Worm (Caenorhabditis elegans) whole organism, young adult: ENCODE results near the gene flp-14.

ENCODE experiments used
- B0035.1 ChIP-seq: sonication (generic microtip); optimal IDR thresholded peaks from 2 replicates; lab custom pipeline; 2016; ENCODE audit warnings: missing genetic modification characterization, mild to moderate bottlenecking, missing compliant biosample characterization, missing genotype, missing genetic modification reagents
- B0261.1 ChIP-seq: sonication (generic microtip); optimal IDR thresholded peaks from 2 replicates; lab custom pipeline; 2016; ENCODE audit warnings: mild to moderate bottlenecking, missing genetic modification characterization, moderate library complexity, missing compliant biosample characterization
- D2030.7 ChIP-seq: fragments of 200-800 bp; sonication (Bioruptor generic); IDR thresholded peaks from 2 replicates; pipeline ENCODE4 v1.3.6; 2022; ENCODE audit warnings: missing genetic modification reagents, missing genetic modification characterization, missing compliant biosample characterization
- F49E8.2 ChIP-seq: sonication (generic microtip); optimal IDR thresholded peaks from 3 replicates; lab custom pipeline; 2017; ENCODE audit warnings: missing genetic modification characterization, mild to moderate bottlenecking, missing compliant biosample characterization, antibody characterized with exemption, moderate library complexity; ENCODE audit not compliant: insufficient read depth
- F52B5.7 ChIP-seq: sonication (generic microtip); optimal IDR thresholded peaks from 2 replicates; lab custom pipeline; 2016; ENCODE audit warnings: mild to moderate bottlenecking, missing genetic modification characterization, missing compliant biosample characterization
- F57C9.4 ChIP-seq: sonication (generic microtip); optimal IDR thresholded peaks from 2 replicates; lab custom pipeline; 2017; ENCODE audit warnings: mild to moderate bottlenecking, missing genetic modification characterization, missing compliant biosample characterization
- T26A5.8 ChIP-seq: sonication (generic microtip); optimal IDR thresholded peaks from 2 replicates; lab custom pipeline; 2016; ENCODE audit warnings: missing genetic modification characterization, missing compliant biosample characterization
- Y53F4B.3 ChIP-seq: fragments of 200-800 bp; sonication (Bioruptor generic); IDR thresholded peaks from 2 replicates; pipeline ENCODE4 v1.3.6; 2022; ENCODE audit warnings: missing genetic modification reagents, missing genetic modification characterization, missing compliant biosample characterization
- Y53G8AR.9 ChIP-seq: fragments of 200-800 bp; sonication (Bioruptor generic); conservative IDR thresholded peaks from 2 replicates; pipeline ENCODE4 v1.3.6; 2022; ENCODE audit warnings: missing genetic modification reagents, missing genetic modification characterization, missing compliant biosample characterization
- Y67H2A.10 ChIP-seq: fragments of 200-800 bp; sonication (Bioruptor generic); conservative IDR thresholded peaks from 2 replicates; pipeline ENCODE4 v1.3.6; 2022; ENCODE audit warnings: missing genetic modification reagents, missing genetic modification characterization, missing compliant biosample characterization
- Y95B8A.8 ChIP-seq: fragments of 200-800 bp; sonication (Bioruptor generic); IDR thresholded peaks from 2 replicates; pipeline ENCODE4 v1.3.6; 2022; ENCODE audit warnings: missing genetic modification reagents, missing genetic modification characterization, missing compliant biosample characterization
- akir-1 ChIP-seq: fragments of 200-800 bp; sonication (Bioruptor generic); optimal IDR thresholded peaks from 2 replicates; lab custom pipeline; 2018; ENCODE audit warnings: mild to moderate bottlenecking, missing genetic modification characterization, moderate library complexity, missing compliant biosample characterization
- ama-1 ChIP-seq, 3 experiments: fragments of 150-350 bp in 1 of 3; sonication (generic microtip) in 2 of 3; optimal IDR thresholded peaks; 2 replicates each; lab custom pipeline; 2014 to 2018; ENCODE audit warnings: missing biosample characterization in 2 of 3, missing genetic modification characterization in 2 of 3, missing genetic modification reagents in 2 of 3
- aptf-2 ChIP-seq: fragments of 200-800 bp; sonication (Bioruptor generic); conservative IDR thresholded peaks from 2 replicates; pipeline ENCODE4 v1.3.6; 2022; ENCODE audit warnings: missing genetic modification reagents, missing genetic modification characterization, missing compliant biosample characterization
- atf-7 ChIP-seq: sonication (generic microtip); optimal IDR thresholded peaks from 2 replicates; lab custom pipeline; 2017; ENCODE audit warnings: mild to moderate bottlenecking, missing genetic modification characterization, missing compliant biosample characterization
- attf-5 ChIP-seq: fragments of 200-800 bp; sonication (Bioruptor generic); optimal IDR thresholded peaks from 2 replicates; lab custom pipeline; 2018; ENCODE audit warnings: mild to moderate bottlenecking, missing genetic modification characterization, missing compliant biosample characterization
- attf-6 ChIP-seq: fragments of 200-800 bp; sonication (Bioruptor generic); IDR thresholded peaks from 2 replicates; pipeline ENCODE4 v1.3.6; 2022; ENCODE audit warnings: missing genetic modification reagents, missing genetic modification characterization, missing compliant biosample characterization
- bed-1 ChIP-seq: fragments of 200-800 bp; sonication (Bioruptor generic); IDR thresholded peaks from 2 replicates; pipeline ENCODE4 v1.3.6; 2022; ENCODE audit warnings: missing genetic modification reagents, missing genetic modification characterization, missing compliant biosample characterization
- cebp-1 ChIP-seq, 2 experiments: fragments of 200-800 bp in 1 of 2; sonication (Bioruptor generic) in 1 of 2; sonication (generic microtip) in 1 of 2; IDR thresholded peaks in 1 of 2; optimal IDR thresholded peaks in 1 of 2; 2 replicates each; pipeline versions ENCODE4 v1.3.6 to Lab custom; 2017 to 2022; ENCODE audit warnings: missing compliant biosample characterization in 2 of 2, missing genetic modification characterization in 2 of 2, mild to moderate bottlenecking in 1 of 2, missing genetic modification reagents in 1 of 2, moderate library complexity in 1 of 2
- ceh-100 ChIP-seq: fragments of 200-800 bp; sonication (Bioruptor generic); IDR thresholded peaks from 2 replicates; pipeline ENCODE4 v1.3.6; 2022; ENCODE audit warnings: missing genetic modification reagents, missing genetic modification characterization, missing compliant biosample characterization
- ceh-27 ChIP-seq: fragments of 200-800 bp; sonication (Bioruptor generic); optimal IDR thresholded peaks from 2 replicates; lab custom pipeline; 2018; ENCODE audit warnings: mild to moderate bottlenecking, missing genetic modification characterization, moderate library complexity, missing compliant biosample characterization
- ceh-79 ChIP-seq: sonication (generic microtip); optimal IDR thresholded peaks from 2 replicates; lab custom pipeline; 2017; ENCODE audit warnings: mild to moderate bottlenecking, missing genetic modification characterization, missing compliant biosample characterization
- ceh-91 ChIP-seq: fragments of 200-800 bp; sonication (Bioruptor generic); IDR thresholded peaks from 2 replicates; pipeline ENCODE4 v1.3.6; 2022; ENCODE audit warnings: missing genetic modification reagents, missing genetic modification characterization, missing compliant biosample characterization
- dox-1 ChIP-seq: fragments of 200-800 bp; sonication (Bioruptor generic); IDR thresholded peaks from 2 replicates; pipeline ENCODE4 v1.3.6; 2022; ENCODE audit warnings: missing genetic modification reagents, missing genetic modification characterization, missing compliant biosample characterization
- egl-18 ChIP-seq: fragments of 200-800 bp; sonication (Bioruptor generic); IDR thresholded peaks from 2 replicates; pipeline ENCODE4 v1.3.6; 2022; ENCODE audit warnings: missing genetic modification reagents, missing genetic modification characterization, missing compliant biosample characterization
- him-1 ChIP-seq: sonication (generic microtip); optimal IDR thresholded peaks from 2 replicates; lab custom pipeline; 2016; ENCODE audit warnings: missing genotype, missing genetic modification reagents, missing genetic modification characterization, missing compliant biosample characterization
- hsf-1 ChIP-seq: fragments of 200-800 bp; sonication (Bioruptor generic); IDR thresholded peaks from 2 replicates; pipeline ENCODE4 v1.3.6; 2022; ENCODE audit warnings: missing genetic modification reagents, missing genetic modification characterization, missing compliant biosample characterization
- lin-35 ChIP-seq, 3 experiments: fragments of 150-350 bp in 2 of 3; sonication (generic microtip) in 1 of 3; optimal IDR thresholded peaks; 2 replicates each; lab custom pipeline; 2014 to 2018; ENCODE audit warnings: missing biosample characterization in 3 of 3, missing genetic modification characterization in 3 of 3, missing genetic modification reagents in 3 of 3
- lin-40 ChIP-seq: sonication (generic microtip); optimal IDR thresholded peaks from 2 replicates; lab custom pipeline; 2016; ENCODE audit warnings: missing genetic modification characterization, mild to moderate bottlenecking, missing compliant biosample characterization, missing genotype, missing genetic modification reagents
- lsl-1 ChIP-seq: fragments of 200-800 bp; sonication (Bioruptor generic); optimal IDR thresholded peaks from 2 replicates; lab custom pipeline; 2018; ENCODE audit warnings: mild to moderate bottlenecking, missing genetic modification characterization, moderate library complexity, missing compliant biosample characterization
- mel-28 ChIP-seq: sonication (generic microtip); optimal IDR thresholded peaks from 2 replicates; lab custom pipeline; 2016; ENCODE audit warnings: borderline replicate concordance, mild to moderate bottlenecking, missing genetic modification characterization, missing compliant biosample characterization
- mxl-1 ChIP-seq: sonication (generic microtip); optimal IDR thresholded peaks from 2 replicates; lab custom pipeline; 2016; ENCODE audit warnings: missing genetic modification characterization, missing compliant biosample characterization
- nfya-1 ChIP-seq: sonication (generic microtip); optimal IDR thresholded peaks from 2 replicates; lab custom pipeline; 2017; ENCODE audit warnings: antibody characterized with exemption, missing compliant biosample characterization, missing genetic modification characterization, borderline replicate concordance; ENCODE audit not compliant: insufficient read depth
- nhr-179 ChIP-seq: sonication (generic microtip); optimal IDR thresholded peaks from 2 replicates; lab custom pipeline; 2016; ENCODE audit warnings: mild to moderate bottlenecking, missing genetic modification characterization, missing compliant biosample characterization
- nhr-27 ChIP-seq: fragments of 200-800 bp; sonication (Bioruptor generic); optimal IDR thresholded peaks from 2 replicates; lab custom pipeline; 2018; ENCODE audit warnings: mild to moderate bottlenecking, missing genetic modification characterization, moderate library complexity, missing compliant biosample characterization
- nhr-90 ChIP-seq: sonication (generic microtip); optimal IDR thresholded peaks from 2 replicates; lab custom pipeline; 2016; ENCODE audit warnings: missing genotype, mild to moderate bottlenecking, missing genetic modification characterization, missing compliant biosample characterization
- pbrm-1 ChIP-seq: fragments of 200-800 bp; sonication (Bioruptor generic); IDR thresholded peaks from 2 replicates; pipeline ENCODE4 v1.3.6; 2022; ENCODE audit warnings: missing genetic modification reagents, missing genetic modification characterization, missing compliant biosample characterization
- sdz-38 ChIP-seq: sonication (generic microtip); optimal IDR thresholded peaks from 2 replicates; lab custom pipeline; 2016; ENCODE audit warnings: missing genotype, missing genetic modification characterization, missing compliant biosample characterization
- snpc-3.4 ChIP-seq: sonication (generic microtip); optimal IDR thresholded peaks from 2 replicates; lab custom pipeline; 2017; ENCODE audit warnings: missing genetic modification characterization, mild to moderate bottlenecking, missing compliant biosample characterization, antibody characterized with exemption, moderate library complexity, missing genotype, missing genetic modification reagents
- tbp1 ChIP-seq: fragments of 200-800 bp; sonication (Bioruptor generic); optimal IDR thresholded peaks from 2 replicates; lab custom pipeline; 2018; ENCODE audit warnings: mild to moderate bottlenecking, missing genetic modification characterization, missing compliant biosample characterization
- xnd-1 ChIP-seq: sonication (generic microtip); optimal IDR thresholded peaks from 2 replicates; lab custom pipeline; 2016; ENCODE audit warnings: missing genotype, missing genetic modification reagents, missing genetic modification characterization, missing compliant biosample characterization
- zfh-2 ChIP-seq: fragments of 200-800 bp; sonication (Bioruptor generic); conservative IDR thresholded peaks from 2 replicates; pipeline ENCODE4 v1.3.6; 2022; ENCODE audit warnings: missing genetic modification reagents, missing genetic modification characterization, missing compliant biosample characterization
- ztf-18 ChIP-seq: sonication (generic microtip); optimal IDR thresholded peaks from 2 replicates; lab custom pipeline; 2016; ENCODE audit warnings: missing genotype, mild to moderate bottlenecking, missing genetic modification characterization, missing compliant biosample characterization
- ztf-22 ChIP-seq: fragments of 200-800 bp; sonication (Bioruptor generic); optimal IDR thresholded peaks from 2 replicates; lab custom pipeline; 2018; ENCODE audit warnings: mild to moderate bottlenecking, missing genetic modification characterization, moderate library complexity, missing compliant biosample characterization
- ztf-28 ChIP-seq: fragments of 200-800 bp; sonication (Bioruptor generic); IDR thresholded peaks from 2 replicates; pipeline ENCODE4 v1.3.6; 2022; ENCODE audit warnings: missing genetic modification reagents, missing genetic modification characterization, missing compliant biosample characterization
- ztf-3 ChIP-seq: fragments of 200-800 bp; sonication (Bioruptor generic); optimal IDR thresholded peaks from 2 replicates; lab custom pipeline; 2018; ENCODE audit warnings: mild to moderate bottlenecking, missing genetic modification characterization, missing compliant biosample characterization
- ztf-6 ChIP-seq: fragments of 200-800 bp; sonication (Bioruptor generic); IDR thresholded peaks from 2 replicates; pipeline ENCODE4 v1.3.6; 2022; ENCODE audit warnings: missing genetic modification reagents, missing genetic modification characterization, missing compliant biosample characterization

The flp-14 gene

ce11 chrIII:12906611-12907037 lies 3.7 kb upstream of the flp-14 start (continued):
- TF ChIP-seq xnd-1: peak; percentile 12
- no peak for TF ChIP-seq ztf-3 (GFP tag; lab: Kevin White, UChicago)
- TF ChIP-seq pbrm-1 (GFP tag; lab: Robert Waterston, UW): 0 out of 2 replicates have a peak, but pooled peaks have one; percentile 65
- TF ChIP-seq ceh-27 (GFP tag; lab: Kevin White, UChicago): no peak
- no peak for TF ChIP-seq mxl-1
- TF ChIP-seq Y53G8AR.9 (GFP tag; lab: Robert Waterston, UW): peak; percentile 77
- peak; percentile 83 for TF ChIP-seq F49E8.2 (tag; lab: Kevin White, UChicago)
- peak in 1 of 3 experiments; percentile 17 for TF ChIP-seq lin-35 (GFP tag; optimal IDR thresholded peaks at IDR 0.05; lab: Kevin White, UChicago)
- TF ChIP-seq ceh-91: 0 out of 2 replicates have a peak, but pooled peaks have one; percentile 9
- no peak for TF ChIP-seq nhr-27 (tag; lab: Kevin White, UChicago)
- TF ChIP-seq hsf-1 (GFP tag; lab: Robert Waterston, UW): peak; percentile 47; the same call in 1 of the 2 replicates
- TF ChIP-seq attf-6: peak; percentile 56
- TF ChIP-seq nhr-90 (tag; lab: Kevin White, UChicago): peak; percentile 55
- no peak for TF ChIP-seq mel-28 (tag; lab: Kevin White, UChicago)
- TF ChIP-seq ama-1 (optimal IDR thresholded peaks at IDR 0.05; lab: Kevin White, UChicago): peak; percentile 69
- peak; percentile 1 to 59 for TF ChIP-seq ama-1 (GFP tag; optimal IDR thresholded peaks at IDR 0.05; lab: Kevin White, UChicago)
- no peak for TF ChIP-seq Y67H2A.10 (GFP tag; lab: Robert Waterston, UW)
- no peak for TF ChIP-seq F57C9.4 (tag; lab: Kevin White, UChicago)
- peak; percentile 74 for TF ChIP-seq ceh-79 (tag; lab: Kevin White, UChicago)
- no peak for TF ChIP-seq T26A5.8 (tag; lab: Kevin White, UChicago)
- TF ChIP-seq zfh-2: no peak
- TF ChIP-seq aptf-2 (GFP tag; lab: Robert Waterston, UW): no peak
- peak; percentile 71 for TF ChIP-seq lin-40 (tag; lab: Kevin White, UChicago)
- TF ChIP-seq cebp-1 (GFP tag; IDR thresholded peaks at IDR 0.05; lab: Robert Waterston, UW): no peak
- TF ChIP-seq cebp-1 (tag; optimal IDR thresholded peaks at IDR 0.05; lab: Kevin White, UChicago): peak; percentile 51
- TF ChIP-seq B0261.1 (tag; lab: Kevin White, UChicago): no peak
- TF ChIP-seq tbp1 (GFP tag; lab: Kevin White, UChicago): no peak
- no peak for TF ChIP-seq Y53F4B.3 (GFP tag; lab: Robert Waterston, UW)
- no peak for TF ChIP-seq D2030.7 (GFP tag; lab: Robert Waterston, UW)
- no peak for TF ChIP-seq ztf-22 (GFP tag; lab: Kevin White, UChicago)
- TF ChIP-seq attf-5 (GFP tag; lab: Kevin White, UChicago): peak; percentile 7
- no peak for TF ChIP-seq him-1 (tag; lab: Kevin White, UChicago)
- no peak for TF ChIP-seq ztf-6 (GFP tag; lab: Robert Waterston, UW)
- TF ChIP-seq bed-1 (GFP tag; lab: Robert Waterston, UW): no peak
- peak; percentile 73 for TF ChIP-seq atf-7 (tag; lab: Kevin White, UChicago)
- peak; percentile 68 for TF ChIP-seq F52B5.7 (tag; lab: Kevin White, UChicago)
- peak; percentile 39 for TF ChIP-seq sdz-38
- TF ChIP-seq Y95B8A.8 (GFP tag; lab: Robert Waterston, UW): peak; percentile 79
- TF ChIP-seq nhr-179: no peak
- 0 out of 2 replicates have a peak, but pooled peaks have one; percentile 51 for TF ChIP-seq egl-18 (GFP tag; lab: Robert Waterston, UW)
- no peak for TF ChIP-seq akir-1 (GFP tag; lab: Kevin White, UChicago)
- TF ChIP-seq snpc-3.4 (tag; lab: Kevin White, UChicago): no peak
- no peak for TF ChIP-seq ceh-100 (GFP tag; lab: Robert Waterston, UW)
- no peak for TF ChIP-seq nfya-1
- peak; percentile 75 for TF ChIP-seq B0035.1 (tag; lab: Kevin White, UChicago)
- TF ChIP-seq ztf-18 (tag; lab: Kevin White, UChicago): no peak
- TF ChIP-seq dox-1: peak; percentile 37; the same call in 1 of the 2 replicates
- TF ChIP-seq lsl-1 (GFP tag; lab: Kevin White, UChicago): no peak
- TF ChIP-seq ztf-28: no peak
